Worm (Caenorhabditis elegans): ENCODE results near the gene C13A2.4.

C13A2.4 gene

ce11 chrV:7237133-7237532 lies 42.1 kb upstream of the C13A2.4 start, which contains the start of gene hyls-1 (continued):
- no peak for TF ChIP-seq ceh-79 (tag; optimal IDR thresholded peaks at IDR 0.05)
- TF ChIP-seq attf-5 (GFP tag; optimal IDR thresholded peaks at IDR 0.05) = peak; percentile 87
- peak; percentile 25; the same call in 1 of the 2 replicates for TF ChIP-seq hmg-20 (GFP tag; IDR thresholded peaks at IDR 0.05)
- no peak for TF ChIP-seq atf-7 (tag; optimal IDR thresholded peaks at IDR 0.05)
- peak; percentile 77 for TF ChIP-seq ceh-91 (GFP tag; IDR thresholded peaks at IDR 0.05)
- TF ChIP-seq madf-8 (GFP tag; conservative IDR thresholded peaks at IDR 0.05) = peak; percentile 64
- TF ChIP-seq hlh-26 (GFP tag; conservative IDR thresholded peaks at IDR 0.05) = no peak
- no peak for TF ChIP-seq unc-62 (GFP tag; optimal IDR thresholded peaks at IDR 0.05)
- no peak for TF ChIP-seq ceh-58 (GFP tag; IDR thresholded peaks at IDR 0.05)
- no peak for TF ChIP-seq F49E8.2 (tag; optimal IDR thresholded peaks at IDR 0.05; ENCODE audit: insufficient read depth)
- TF ChIP-seq lsy-27 (tag; optimal IDR thresholded peaks at IDR 0.05; ENCODE audit: borderline replicate concordance, insufficient read depth) = peak; percentile 7
- 0 out of 2 replicates have a peak, but pooled peaks have one; percentile 20 for TF ChIP-seq attf-6 (GFP tag; IDR thresholded peaks at IDR 0.05)
- TF ChIP-seq fkh-3 (tag; optimal IDR thresholded peaks at IDR 0.05) = no peak
- no peak for TF ChIP-seq ets-4 (GFP tag; optimal IDR thresholded peaks at IDR 0.05)
- TF ChIP-seq B0019.2 (GFP tag; conservative IDR thresholded peaks at IDR 0.05) = 0 out of 2 replicates have a peak, but pooled peaks have one; percentile 12
- TF ChIP-seq mel-28 (tag; optimal IDR thresholded peaks at IDR 0.05; ENCODE audit: borderline replicate concordance) = peak; percentile 5
- no peak for TF ChIP-seq snpc-4 (GFP tag; optimal IDR thresholded peaks at IDR 0.05)
- peak in 3 of 4 experiments; percentile 45 to 60 (median 45) for TF ChIP-seq snpc-4 (tag; optimal IDR thresholded peaks at IDR 0.05)
- TF ChIP-seq him-1 (tag; optimal IDR thresholded peaks at IDR 0.05) = no peak
- peak; percentile 65; the same call in 1 of the 2 replicates for TF ChIP-seq Y53G8AR.9 (GFP tag; conservative IDR thresholded peaks at IDR 0.05)
- TF ChIP-seq nhr-90 (tag; optimal IDR thresholded peaks at IDR 0.05) = no peak
- no peak for TF ChIP-seq egl-44 (GFP tag; IDR thresholded peaks at IDR 0.05)
- TF ChIP-seq ztf-28 (GFP tag; IDR thresholded peaks at IDR 0.05) = no peak
- no peak for TF ChIP-seq sea-2 (GFP tag; IDR thresholded peaks at IDR 0.05)
- TF ChIP-seq madf-6 (GFP tag; IDR thresholded peaks at IDR 0.05) = peak; percentile 88
- no peak for TF ChIP-seq F52B5.7 (tag; optimal IDR thresholded peaks at IDR 0.05)
- no peak for TF ChIP-seq bed-2 (GFP tag; IDR thresholded peaks at IDR 0.05)
- no peak for TF ChIP-seq ama-1 (optimal IDR thresholded peaks at IDR 0.05)
- no peak for TF ChIP-seq ama-1 (GFP tag; optimal IDR thresholded peaks at IDR 0.05)
- peak; percentile 76 for TF ChIP-seq dox-1 (GFP tag; IDR thresholded peaks at IDR 0.05)
- TF ChIP-seq B0035.1 (tag; optimal IDR thresholded peaks at IDR 0.05) = no peak
- TF ChIP-seq lir-1 (GFP tag; conservative IDR thresholded peaks at IDR 0.05) = no peak; the same call in 1 of the 2 replicates
- no peak for TF ChIP-seq chd-7 (tag; optimal IDR thresholded peaks at IDR 0.05)
- TF ChIP-seq cebp-1 (GFP tag; IDR thresholded peaks at IDR 0.05) = no peak
- TF ChIP-seq cebp-1 (tag; optimal IDR thresholded peaks at IDR 0.05) = peak; percentile 71
- TF ChIP-seq akir-1 (GFP tag; optimal IDR thresholded peaks at IDR 0.05) = no peak
- no peak for TF ChIP-seq nfya-1 (tag; optimal IDR thresholded peaks at IDR 0.05; ENCODE audit: borderline replicate concordance, insufficient read depth)
- no peak for TF ChIP-seq egl-18 (GFP tag; IDR thresholded peaks at IDR 0.05)
- TF ChIP-seq lin-35 (GFP tag; optimal IDR thresholded peaks at IDR 0.05) = peak in 1 of 3 experiments; percentile 91
- TF ChIP-seq ceh-100 (GFP tag; IDR thresholded peaks at IDR 0.05) = peak; percentile 74
- TF ChIP-seq ZK185.1 (tag; optimal IDR thresholded peaks at IDR 0.05; ENCODE audit: poor library complexity, severe bottlenecking) = peak; percentile 72
- peak; percentile 71 for TF ChIP-seq rcor-1 (GFP tag; IDR thresholded peaks at IDR 0.05)
- peak; percentile 81 for TF ChIP-seq C06A6.2 (GFP tag; conservative IDR thresholded peaks at IDR 0.05)
- peak; percentile 78 for TF ChIP-seq nfyb-1 (GFP tag; IDR thresholded peaks at IDR 0.05)
- TF ChIP-seq F57C9.4 (tag; optimal IDR thresholded peaks at IDR 0.05) = no peak
- TF ChIP-seq lin-40 (tag; optimal IDR thresholded peaks at IDR 0.05) = peak; percentile 72
- no peak for TF ChIP-seq ccch-3 (GFP tag; optimal IDR thresholded peaks at IDR 0.05)
- TF ChIP-seq Y95B8A.8 (GFP tag; IDR thresholded peaks at IDR 0.05) = no peak
- TF ChIP-seq athp-1 (tag; optimal IDR thresholded peaks at IDR 0.05) = no peak

Data from whole organism, young adult.